Fruit fly (Drosophila melanogaster) whole organism, embryonic: ENCODE data around the gene CG10907.

Source experiments
- Adf1 ChIP-seq: fragments of 200-800 bp; sonication (Bioruptor generic); IDR thresholded peaks from 2 replicates; pipeline ENCODE4 v1.3.6; 2022; ENCODE audit warnings: missing biosample characterization, missing genetic modification characterization
- Bdp1 ChIP-seq: fragments of 200-800 bp; sonication (Bioruptor generic); optimal IDR thresholded peaks from 3 replicates; lab custom pipeline; 2016; ENCODE audit warnings: missing biosample characterization, missing genetic modification characterization
- CG1024 ChIP-seq: fragments of 200-800 bp; sonication (Bioruptor generic); IDR thresholded peaks from 2 replicates; pipeline ENCODE4 v1.3.6; 2022; ENCODE audit warnings: missing biosample characterization, missing genetic modification characterization
- CG11247 ChIP-seq: fragments of 200-800 bp; sonication (Bioruptor generic); IDR thresholded peaks from 2 replicates; pipeline ENCODE4 v1.3.6; 2022; ENCODE audit warnings: missing biosample characterization, missing genetic modification characterization
- CG11695 ChIP-seq: fragments of 200-800 bp; sonication (Bioruptor generic); IDR thresholded peaks from 3 replicates; pipeline ENCODE4 v1.3.6; 2022; ENCODE audit warnings: missing biosample characterization, missing genetic modification characterization
- CG11723 ChIP-seq: fragments of 200-800 bp; sonication (Bioruptor generic); optimal IDR thresholded peaks from 2 replicates; lab custom pipeline; 2017; ENCODE audit warnings: missing biosample characterization, mild to moderate bottlenecking, missing genetic modification characterization
- CG13287 ChIP-seq: fragments of 200-800 bp; sonication (Bioruptor generic); IDR thresholded peaks from 2 replicates; pipeline ENCODE4 v1.3.6; 2022; ENCODE audit warnings: missing biosample characterization, missing genetic modification characterization; ENCODE audit not compliant: partially characterized antibody
- CG14860 ChIP-seq: fragments of 200-800 bp; sonication (Bioruptor generic); IDR thresholded peaks from 3 replicates; pipeline ENCODE4 v1.3.6; 2022; ENCODE audit warnings: missing biosample characterization, missing genetic modification characterization; ENCODE audit not compliant: partially characterized antibody
- CG32532 ChIP-seq: fragments of 200-800 bp; sonication (Bioruptor generic); IDR thresholded peaks from 2 replicates; pipeline ENCODE4 v1.3.6; 2022; ENCODE audit warnings: missing biosample characterization, missing genetic modification characterization
- CG33557 ChIP-seq: fragments of 200-800 bp; sonication (Bioruptor generic); optimal IDR thresholded peaks from 2 replicates; lab custom pipeline; 2019; ENCODE audit warnings: missing biosample characterization, mild to moderate bottlenecking, missing genetic modification characterization, moderate library complexity
- CG34376 ChIP-seq: fragments of 200-800 bp; sonication (Bioruptor generic); optimal IDR thresholded peaks from 2 replicates; lab custom pipeline; 2018; ENCODE audit warnings: missing biosample characterization, mild to moderate bottlenecking, missing genetic modification characterization
- CG6854 ChIP-seq: fragments of 200-800 bp; sonication (Bioruptor generic); optimal IDR thresholded peaks from 3 replicates; lab custom pipeline; 2017; ENCODE audit warnings: missing biosample characterization, mild to moderate bottlenecking, missing genetic modification characterization
- CG7271 ChIP-seq: fragments of 200-800 bp; sonication (Bioruptor generic); optimal IDR thresholded peaks from 2 replicates; lab custom pipeline; 2018; ENCODE audit warnings: missing biosample characterization, mild to moderate bottlenecking, missing genetic modification characterization, moderate library complexity
- CG7745 ChIP-seq: fragments of 200-800 bp; sonication (Bioruptor generic); optimal IDR thresholded peaks from 2 replicates; lab custom pipeline; 2018; ENCODE audit warnings: missing biosample characterization, mild to moderate bottlenecking, missing genetic modification characterization, moderate library complexity
- CG9215 ChIP-seq: fragments of 200-800 bp; sonication (Bioruptor generic); IDR thresholded peaks from 2 replicates; pipeline ENCODE4 v1.3.6; 2022; ENCODE audit warnings: missing biosample characterization, missing genetic modification characterization
- Camta ChIP-seq: fragments of 200-800 bp; sonication (Bioruptor generic); optimal IDR thresholded peaks from 2 replicates; lab custom pipeline; 2016; ENCODE audit warnings: missing biosample characterization, missing genetic modification characterization
- CkIIα-i1 ChIP-seq: fragments of 200-800 bp; sonication (Bioruptor generic); IDR thresholded peaks from 2 replicates; pipeline ENCODE4 v1.3.6; 2022; ENCODE audit warnings: missing biosample characterization, missing genetic modification characterization
- Deaf1 ChIP-seq: fragments of 200-800 bp; optimal IDR thresholded peaks from 3 replicates; lab custom pipeline; 2019; ENCODE audit warnings: missing biosample characterization, mild to moderate bottlenecking, missing genetic modification characterization, moderate library complexity
- GATAe ChIP-seq: fragments of 200-800 bp; sonication (Bioruptor generic); conservative IDR thresholded peaks from 2 replicates; pipeline ENCODE4 v1.3.6; 2022; ENCODE audit warnings: missing biosample characterization, missing genetic modification characterization
- Hmx ChIP-seq: fragments of 200-800 bp; sonication (Bioruptor generic); optimal IDR thresholded peaks from 2 replicates; lab custom pipeline; 2016; ENCODE audit warnings: missing biosample characterization, missing genetic modification characterization
- Med ChIP-seq: fragments of 200-800 bp; sonication (Bioruptor generic); peaks from one replicate; lab custom pipeline; 2016; ENCODE audit warnings: missing biosample characterization, missing genetic modification characterization, mild to moderate bottlenecking, inconsistent platforms, moderate library complexity
- Mes4 ChIP-seq: fragments of 200-800 bp; sonication (Bioruptor generic); optimal IDR thresholded peaks from 2 replicates; lab custom pipeline; 2016; ENCODE audit warnings: missing biosample characterization, missing genetic modification characterization
- Pdp1 ChIP-seq, 2 experiments: fragments of 200-800 bp; sonication (Bioruptor generic); optimal IDR thresholded peaks; 3 replicates each; lab custom pipeline; 2016; ENCODE audit warnings: missing biosample characterization in 2 of 2, missing genetic modification characterization in 2 of 2, mild to moderate bottlenecking in 1 of 2, moderate library complexity in 1 of 2
- Side ChIP-seq: fragments of 200-800 bp; sonication (Bioruptor generic); optimal IDR thresholded peaks from 2 replicates; lab custom pipeline; 2016; ENCODE audit warnings: missing biosample characterization, missing genetic modification characterization
- Tbp ChIP-seq: fragments of >200 bp; optimal IDR thresholded peaks from 2 replicates; lab custom pipeline; 2018; ENCODE audit warnings: missing biosample characterization, missing genetic modification characterization
- Trl ChIP-seq, 3 experiments: fragments of >200 bp in 2 of 3; fragments of 200-800 bp in 1 of 3; sonication (Bioruptor generic) in 1 of 3; optimal IDR thresholded peaks; 2 replicates in 1 of 3; 3 replicates in 2 of 3; lab custom pipeline; 2016 to 2017; ENCODE audit warnings: missing biosample characterization in 1 of 3, missing genetic modification characterization in 1 of 3
- bsh ChIP-seq, 2 experiments: fragments of 200-800 bp; sonication (Bioruptor generic); optimal IDR thresholded peaks; 2 replicates each; lab custom pipeline; 2017 to 2018; ENCODE audit warnings: mild to moderate bottlenecking in 2 of 2, missing biosample characterization in 2 of 2, missing genetic modification characterization in 2 of 2, moderate library complexity in 1 of 2
- chinmo ChIP-seq: fragments of 200-800 bp; sonication (Bioruptor generic); IDR thresholded peaks from 4 replicates; pipeline ENCODE4 v1.3.6; 2022; ENCODE audit warnings: missing biosample characterization, missing genetic modification characterization; ENCODE audit not compliant: partially characterized antibody
- ci ChIP-seq: fragments of 200-800 bp; sonication (Bioruptor generic); IDR thresholded peaks from 3 replicates; pipeline ENCODE4 v1.3.6; 2022; ENCODE audit warnings: missing biosample characterization, missing genetic modification characterization
- exex ChIP-seq: fragments of 200-800 bp; sonication (Bioruptor generic); optimal IDR thresholded peaks from 4 replicates; lab custom pipeline; 2018; ENCODE audit warnings: missing biosample characterization, mild to moderate bottlenecking, missing genetic modification characterization, moderate library complexity
- grn ChIP-seq: fragments of 200-800 bp; sonication (Bioruptor generic); optimal IDR thresholded peaks from 3 replicates; lab custom pipeline; 2017; ENCODE audit warnings: missing biosample characterization, missing genetic modification characterization
- lab ChIP-seq: fragments of 200-800 bp; sonication (Bioruptor generic); optimal IDR thresholded peaks from 3 replicates; lab custom pipeline; 2017; ENCODE audit warnings: missing biosample characterization, missing genetic modification characterization, mild to moderate bottlenecking, moderate library complexity, missing genetic modification reagents
- mirr ChIP-seq: fragments of 200-800 bp; sonication (Bioruptor generic); optimal IDR thresholded peaks from 3 replicates; lab custom pipeline; 2018; ENCODE audit warnings: missing biosample characterization, mild to moderate bottlenecking, missing genetic modification characterization
- pho ChIP-seq: fragments of 200-800 bp; sonication (Bioruptor generic); optimal IDR thresholded peaks from 2 replicates; lab custom pipeline; 2016; ENCODE audit warnings: missing biosample characterization, missing genetic modification characterization
- rib ChIP-seq: fragments of 200-800 bp; sonication (Bioruptor generic); IDR thresholded peaks from 2 replicates; pipeline ENCODE4 v1.3.6; 2022; ENCODE audit warnings: missing biosample characterization, missing genetic modification characterization
- scrt ChIP-seq: fragments of 200-800 bp; sonication (Bioruptor generic); optimal IDR thresholded peaks from 2 replicates; lab custom pipeline; 2018; ENCODE audit warnings: missing biosample characterization, mild to moderate bottlenecking, missing genetic modification characterization, moderate library complexity
- sug ChIP-seq: fragments of 200-800 bp; optimal IDR thresholded peaks from 2 replicates; lab custom pipeline; 2019; ENCODE audit warnings: missing biosample characterization, mild to moderate bottlenecking, missing genetic modification characterization, moderate library complexity
- trh ChIP-seq: fragments of 200-800 bp; sonication (Bioruptor generic); optimal IDR thresholded peaks from 2 replicates; lab custom pipeline; 2016; ENCODE audit warnings: missing biosample characterization, missing genetic modification characterization
- vfl ChIP-seq: fragments of 200-800 bp; sonication (Bioruptor generic); optimal IDR thresholded peaks from 2 replicates; lab custom pipeline; 2016; ENCODE audit warnings: missing biosample characterization, missing genetic modification characterization

CG10907 gene

DNA sequence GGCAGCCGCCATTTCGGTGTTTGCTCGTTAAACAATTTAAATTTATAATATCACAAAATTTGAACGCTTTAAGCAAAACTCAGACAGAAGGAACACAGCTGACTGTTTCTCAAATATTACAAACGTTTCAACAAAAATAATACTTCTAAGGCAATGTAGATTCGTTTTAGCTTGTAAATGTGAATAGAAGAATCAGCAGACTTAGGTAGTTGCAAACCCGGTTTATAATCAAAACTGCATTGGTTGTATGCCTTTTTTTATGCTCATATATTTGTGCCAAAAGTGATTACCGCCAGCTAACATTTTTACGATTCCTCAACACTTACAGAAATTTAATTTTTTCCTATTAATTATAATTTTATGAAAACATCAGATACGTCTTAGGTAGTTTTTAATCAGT is 18.9 kb upstream of the CG10907 start, which contains the start of gene Tim13:
Gene Tim13 (minus strand): TSS at position 101 of the 400 bp plus-strand sequence.
- TF ChIP-seq scrt (GFP tag; lab: Kevin White, UChicago) (no peak), Bdp1 (GFP tag; lab: Kevin White, UChicago) (no peak), CG1024 (GFP tag; lab: Robert Waterston, UW) (no peak), trh (GFP tag; lab: Kevin White, UChicago) (no peak), CG11723 (GFP tag; lab: Kevin White, UChicago) (no peak), CG7271 (tag; lab: Kevin White, UChicago) (no peak), Hmx (GFP tag; lab: Kevin White, UChicago) (no peak), CG14860 (GFP tag; lab: Robert Waterston, UW) (no peak), vfl (GFP tag; lab: Kevin White, UChicago) (no peak), CG6854 (GFP tag; lab: Kevin White, UChicago) (no peak), bsh (GFP tag; optimal IDR thresholded peaks at IDR 0.05; lab: Kevin White, UChicago) (no peak), CG11247 (GFP tag; lab: Robert Waterston, UW) (no peak), Tbp (GFP tag; lab: Kevin White, UChicago) (no peak), CkIIα-i1 (no peak), Side (GFP tag; lab: Kevin White, UChicago) (no peak), CG33557 (no peak)

DNA sequence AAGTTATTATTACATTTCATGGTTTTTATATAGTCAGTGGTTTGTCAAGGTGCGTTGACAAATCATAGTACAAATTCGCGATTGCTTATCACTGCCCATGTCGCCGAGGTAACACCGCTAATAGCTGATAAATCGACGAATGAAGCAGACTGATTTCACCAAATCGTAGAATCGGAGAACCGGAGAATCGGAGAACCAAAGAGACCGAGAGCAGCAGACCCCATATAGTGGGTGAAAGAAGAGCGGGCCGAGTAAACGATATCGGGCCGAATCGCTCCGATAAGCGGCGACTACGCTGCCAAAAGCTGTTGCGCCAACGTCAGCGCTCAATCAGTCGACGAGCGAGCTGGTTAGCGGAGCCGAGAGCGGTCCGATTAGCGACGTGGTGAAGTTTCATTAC is 16.6 kb upstream of the CG10907 start, which contains the start of gene CG14131:
Gene CG14131 (plus strand): TSS at position 343 of the 400 bp plus-strand sequence.
- TF ChIP-seq CG32532 (GFP tag; lab: Robert Waterston, UW) (peak; percentile 38; the same call in 1 of the 2 replicates), chinmo (GFP tag; lab: Robert Waterston, UW) (peak; percentile 62; the same call in 3 of the 4 replicates), Med (GFP tag; lab: Kevin White, UChicago) (peak; percentile 65), CG11695 (GFP tag; lab: Robert Waterston, UW) (no peak), Mes4 (GFP tag; lab: Kevin White, UChicago) (no peak), CG9215 (GFP tag; lab: Robert Waterston, UW) (no peak), Deaf1 (peak; percentile 83), mirr (GFP tag; lab: Kevin White, UChicago) (peak; percentile 97), lab (peak; percentile 26), Pdp1 (GFP tag; optimal IDR thresholded peaks at IDR 0.05; lab: Kevin White, UChicago) (peak in 1 of 2 experiments; percentile 30), rib (peak; percentile 22; the same call in 1 of the 2 replicates), sug (tag; lab: Kevin White, UChicago) (peak; percentile 48), pho (GFP tag; lab: Kevin White, UChicago) (no peak), grn (GFP tag; lab: Kevin White, UChicago) (peak; percentile 93), CG34376 (GFP tag; lab: Kevin White, UChicago) (peak; percentile 78), GATAe (GFP tag; lab: Robert Waterston, UW) (0 out of 2 replicates have a peak, but pooled peaks have one; percentile 21), Camta (GFP tag; lab: Kevin White, UChicago) (no peak), Adf1 (GFP tag; lab: Robert Waterston, UW) (peak; percentile 74), Trl (optimal IDR thresholded peaks at IDR 0.05; lab: Kevin White, UChicago) (peak; percentile 39 to 70), Trl (GFP tag; optimal IDR thresholded peaks at IDR 0.05; lab: Kevin White, UChicago) (no peak), CG7745 (tag; lab: Kevin White, UChicago) (no peak), ci (GFP tag; lab: Robert Waterston, UW) (peak; percentile 18; the same call in 1 of the 3 replicates), exex (tag; lab: Kevin White, UChicago) (peak; percentile 99), CG13287 (GFP tag; lab: Robert Waterston, UW) (peak; percentile 41)
